Worm (Caenorhabditis elegans) whole organism, L4/young adult: ENCODE results near the gene affl-2.

Source experiments
- W03F9.2 ChIP-seq: fragments of 150-350 bp; optimal IDR thresholded peaks from 2 replicates; lab custom pipeline; 2014; ENCODE audit warnings: missing biosample characterization, missing genetic modification characterization
- dao-5 ChIP-seq: sonication (generic microtip); optimal IDR thresholded peaks from 2 replicates; lab custom pipeline; 2016; ENCODE audit warnings: missing genotype, missing genetic modification characterization, moderate library complexity, missing compliant biosample characterization

DNA sequence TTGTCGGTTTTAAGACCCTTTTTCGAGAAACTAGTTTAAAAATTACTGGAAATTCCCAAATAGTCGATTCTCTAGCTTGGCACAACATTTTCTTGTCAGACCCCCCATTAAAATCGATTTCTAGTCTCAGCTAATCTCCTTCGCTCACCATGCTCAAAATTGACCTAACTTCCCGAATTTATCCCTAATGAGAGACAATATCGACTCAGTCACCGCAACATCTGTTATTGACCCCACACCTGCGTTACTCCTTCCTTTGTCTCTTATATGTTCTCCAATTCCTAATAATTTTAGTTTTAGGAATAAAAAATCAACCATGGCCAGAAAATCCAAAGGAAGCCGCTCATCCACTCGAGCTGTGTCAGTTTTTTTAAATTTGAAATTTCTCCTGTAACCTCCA, 5.7 kb upstream of the affl-2 start, which contains the start of gene cec-8:
- TF ChIP-seq dao-5 (tag; lab: Kevin White, UChicago) (no peak), W03F9.2 (no peak)
